Fruit fly (Drosophila melanogaster) whole organism, adult: Measurements from ENCODE around the gene bero.

Experiments used
- CG11617 ChIP-seq: fragments of 200-800 bp; sonication (Bioruptor generic); optimal IDR thresholded peaks from 2 replicates; lab custom pipeline; 2017; ENCODE audit warnings: mild to moderate bottlenecking, missing biosample characterization, missing genetic modification reagents, missing genetic modification characterization
- CG12768 ChIP-seq: fragments of 200-800 bp; sonication (Bioruptor generic); optimal IDR thresholded peaks from 2 replicates; lab custom pipeline; 2017; ENCODE audit warnings: missing biosample characterization, missing genetic modification characterization, mild to moderate bottlenecking, moderate library complexity, missing genetic modification reagents
- CG14711 ChIP-seq: fragments of 200-800 bp; sonication (Bioruptor generic); optimal IDR thresholded peaks from 2 replicates; lab custom pipeline; 2018; ENCODE audit warnings: missing biosample characterization, mild to moderate bottlenecking, missing genetic modification characterization, moderate library complexity
- CG1620 ChIP-seq: fragments of 200-800 bp; sonication (Bioruptor generic); optimal IDR thresholded peaks from 2 replicates; lab custom pipeline; 2016; ENCODE audit warnings: missing biosample characterization, missing genetic modification characterization
- CG33017 ChIP-seq: fragments of 200-800 bp; sonication (Bioruptor generic); optimal IDR thresholded peaks from 2 replicates; lab custom pipeline; 2018; ENCODE audit warnings: missing biosample characterization, mild to moderate bottlenecking, missing genetic modification characterization, moderate library complexity
- CG5204 ChIP-seq: fragments of 200-800 bp; sonication (Bioruptor generic); optimal IDR thresholded peaks from 2 replicates; lab custom pipeline; 2016; ENCODE audit warnings: missing biosample characterization, missing genetic modification characterization
- CG7045 ChIP-seq: fragments of 200-800 bp; sonication (Bioruptor generic); optimal IDR thresholded peaks from 2 replicates; lab custom pipeline; 2017; ENCODE audit warnings: missing biosample characterization, mild to moderate bottlenecking, missing genetic modification characterization
- CG7101 ChIP-seq: fragments of 200-800 bp; sonication (Bioruptor generic); optimal IDR thresholded peaks from 2 replicates; lab custom pipeline; 2018; ENCODE audit warnings: missing biosample characterization, mild to moderate bottlenecking, missing genetic modification characterization, moderate library complexity
- Clk ChIP-seq: fragments of 200-800 bp; sonication (Bioruptor generic); optimal IDR thresholded peaks from 2 replicates; lab custom pipeline; 2017; ENCODE audit warnings: missing biosample characterization, missing genetic modification characterization
- Crg-1 ChIP-seq: fragments of 200-800 bp; sonication (Bioruptor generic); optimal IDR thresholded peaks from 2 replicates; lab custom pipeline; 2016; ENCODE audit warnings: missing biosample characterization, missing genetic modification characterization
- Hr96 ChIP-seq: fragments of 200-800 bp; sonication (Bioruptor generic); optimal IDR thresholded peaks from 2 replicates; lab custom pipeline; 2016; ENCODE audit warnings: missing biosample characterization, missing genetic modification characterization
- Mnt ChIP-seq: fragments of 200-800 bp; sonication (Bioruptor generic); optimal IDR thresholded peaks from 2 replicates; lab custom pipeline; 2016; ENCODE audit warnings: missing biosample characterization, mild to moderate bottlenecking, missing genetic modification characterization
- bab1 ChIP-seq: fragments of 200-800 bp; sonication (Bioruptor generic); optimal IDR thresholded peaks from 3 replicates; lab custom pipeline; 2019; ENCODE audit warnings: missing biosample characterization, mild to moderate bottlenecking, missing genetic modification characterization, moderate library complexity
- cic ChIP-seq: fragments of 200-800 bp; sonication (Bioruptor generic); optimal IDR thresholded peaks from 2 replicates; lab custom pipeline; 2017; ENCODE audit warnings: missing biosample characterization, mild to moderate bottlenecking, missing genetic modification characterization, moderate library complexity
- cnc ChIP-seq, 2 experiments: fragments of >200 bp; optimal IDR thresholded peaks; 2 replicates each; lab custom pipeline; 2017
- kay ChIP-seq: fragments of 200-800 bp; sonication (Bioruptor generic); peaks from one replicate; lab custom pipeline; 2016; ENCODE audit warnings: missing biosample characterization, missing genetic modification characterization, borderline replicate concordance
- ovo ChIP-seq: fragments of 200-800 bp; sonication (Bioruptor generic); optimal IDR thresholded peaks from 2 replicates; lab custom pipeline; 2016; ENCODE audit warnings: missing biosample characterization, missing genetic modification characterization
- pad ChIP-seq: fragments of 200-800 bp; sonication (Bioruptor generic); optimal IDR thresholded peaks from 3 replicates; lab custom pipeline; 2017; ENCODE audit warnings: missing biosample characterization, missing genetic modification characterization, mild to moderate bottlenecking, moderate library complexity, missing genetic modification reagents
- tj ChIP-seq: fragments of 200-800 bp; sonication (Bioruptor generic); optimal IDR thresholded peaks from 3 replicates; lab custom pipeline; 2017; ENCODE audit warnings: missing biosample characterization, mild to moderate bottlenecking, missing genetic modification characterization, moderate library complexity
- toe ChIP-seq: fragments of 200-800 bp; sonication (Bioruptor generic); optimal IDR thresholded peaks from 2 replicates; lab custom pipeline; 2016; ENCODE audit warnings: missing biosample characterization, missing genetic modification characterization

bero gene

DNA sequence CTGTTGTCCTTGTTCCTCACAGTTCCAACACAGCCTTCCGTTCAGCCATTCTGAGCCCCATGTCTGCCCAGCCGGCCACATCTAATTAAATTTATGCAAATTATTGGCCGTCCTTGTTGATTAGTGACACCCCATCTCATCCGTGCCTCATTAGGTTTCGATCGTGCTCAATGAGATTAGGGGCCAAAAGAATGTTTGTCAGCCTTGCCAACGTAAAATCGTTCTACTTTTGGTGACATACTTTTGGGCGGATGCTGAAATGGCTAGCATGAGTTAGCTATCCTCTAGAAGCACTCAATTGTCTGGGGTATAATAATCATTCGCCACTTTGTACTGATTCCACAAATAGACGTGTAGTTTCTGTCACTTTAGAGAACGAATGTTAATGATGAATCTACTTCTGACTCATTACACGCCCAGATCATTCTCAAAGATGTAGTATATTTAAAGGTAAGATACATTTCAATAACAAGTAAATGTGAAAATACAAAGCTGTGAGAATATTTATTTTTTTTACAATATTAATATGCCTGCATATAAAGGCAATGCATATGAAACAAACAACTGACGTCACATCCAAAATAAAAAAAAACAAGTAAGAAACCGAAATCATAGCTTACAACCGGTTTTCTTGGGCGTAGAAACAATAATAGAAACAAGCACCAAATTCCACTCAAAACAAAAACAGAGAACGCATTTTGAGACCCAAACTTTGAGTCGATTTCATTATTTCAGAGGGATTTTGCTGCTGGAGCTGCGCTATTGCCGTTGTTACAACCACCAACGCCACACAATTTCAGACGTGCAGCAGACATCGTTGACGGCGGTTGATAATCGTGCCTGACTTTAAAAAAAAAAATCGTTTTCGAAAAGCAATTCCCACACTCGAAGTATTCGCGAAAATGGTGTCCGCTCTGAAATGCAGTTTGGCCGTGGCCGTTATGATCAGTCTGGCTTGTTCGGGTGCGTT lies at the start of gene bero:
TSS of gene bero (plus strand) at position 325 of the 970 bp plus-strand sequence.
- TF ChIP-seq cnc (optimal IDR thresholded peaks at IDR 0.05; lab: Kevin White, UChicago) (peak; percentile 53 to 70), Clk (GFP tag; lab: Kevin White, UChicago) (no peak), kay (peak; percentile 96)

DNA sequence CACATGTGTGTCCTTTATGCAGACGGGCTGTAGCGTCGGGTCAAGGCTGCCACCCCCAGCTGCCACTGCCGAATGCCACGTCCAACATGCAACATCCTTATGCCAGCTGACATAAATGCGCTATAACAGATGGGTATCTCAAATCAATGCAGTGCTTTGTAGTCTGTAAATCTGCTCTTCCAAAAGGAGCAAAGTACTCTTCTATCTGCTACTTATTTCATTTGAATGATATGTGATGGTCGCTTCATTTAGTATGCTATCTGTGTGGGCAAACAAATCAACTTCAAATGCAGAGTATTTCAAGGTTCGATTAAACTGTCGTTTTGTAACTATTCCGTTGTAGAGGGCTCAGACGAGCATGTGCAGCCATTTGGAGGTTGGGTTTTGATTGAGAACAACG lies 49.3 kb upstream of the bero start:
- TF ChIP-seq Mnt (GFP tag; lab: Kevin White, UChicago), result no peak
- peak; percentile 80 for TF ChIP-seq CG12768 (GFP tag; lab: Kevin White, UChicago)
- TF ChIP-seq CG33017 (tag; lab: Kevin White, UChicago), result peak; percentile 33
- no peak for TF ChIP-seq tj (GFP tag; lab: Kevin White, UChicago)
- no peak for TF ChIP-seq pad (GFP tag; lab: Kevin White, UChicago)
- TF ChIP-seq cic (GFP tag; lab: Kevin White, UChicago), result no peak
- TF ChIP-seq CG14711, result peak; percentile 55
- peak; percentile 22 for TF ChIP-seq CG7101 (tag; lab: Kevin White, UChicago)

DNA sequence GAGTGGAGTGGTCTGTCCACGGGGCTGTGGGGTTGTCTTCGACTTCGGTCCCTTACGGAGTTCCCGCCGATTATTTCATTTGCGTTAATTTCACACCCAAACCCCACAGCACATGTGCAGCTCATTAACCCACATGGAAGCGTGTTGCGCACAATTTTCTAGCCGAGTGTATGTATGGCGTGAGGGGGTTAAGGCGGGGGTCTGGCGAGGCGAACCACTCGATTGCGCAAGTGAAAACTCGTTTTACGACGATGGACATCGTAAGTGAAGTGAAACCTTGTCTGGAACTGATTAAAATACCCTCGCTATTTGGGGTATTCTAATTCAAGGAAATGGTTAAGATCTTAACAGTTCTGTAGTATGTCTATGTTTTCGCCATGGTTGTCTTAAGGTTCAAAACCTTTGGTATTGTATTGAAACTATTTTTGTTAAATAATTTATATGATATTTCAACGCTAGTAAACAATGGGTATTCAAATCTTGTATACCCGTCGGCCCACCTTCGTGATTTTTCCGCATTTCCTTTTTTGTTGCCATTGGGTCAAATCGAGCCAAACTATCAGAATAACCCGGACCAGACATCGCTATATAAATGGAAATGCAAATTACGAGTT lies 47.3 kb upstream of the bero start:
- TF ChIP-seq Mnt (GFP tag; lab: Kevin White, UChicago) (peak; percentile 13), tj (GFP tag; lab: Kevin White, UChicago) (no peak), CG33017 (tag; lab: Kevin White, UChicago) (peak; percentile 6), CG12768 (GFP tag; lab: Kevin White, UChicago) (no peak)

DNA sequence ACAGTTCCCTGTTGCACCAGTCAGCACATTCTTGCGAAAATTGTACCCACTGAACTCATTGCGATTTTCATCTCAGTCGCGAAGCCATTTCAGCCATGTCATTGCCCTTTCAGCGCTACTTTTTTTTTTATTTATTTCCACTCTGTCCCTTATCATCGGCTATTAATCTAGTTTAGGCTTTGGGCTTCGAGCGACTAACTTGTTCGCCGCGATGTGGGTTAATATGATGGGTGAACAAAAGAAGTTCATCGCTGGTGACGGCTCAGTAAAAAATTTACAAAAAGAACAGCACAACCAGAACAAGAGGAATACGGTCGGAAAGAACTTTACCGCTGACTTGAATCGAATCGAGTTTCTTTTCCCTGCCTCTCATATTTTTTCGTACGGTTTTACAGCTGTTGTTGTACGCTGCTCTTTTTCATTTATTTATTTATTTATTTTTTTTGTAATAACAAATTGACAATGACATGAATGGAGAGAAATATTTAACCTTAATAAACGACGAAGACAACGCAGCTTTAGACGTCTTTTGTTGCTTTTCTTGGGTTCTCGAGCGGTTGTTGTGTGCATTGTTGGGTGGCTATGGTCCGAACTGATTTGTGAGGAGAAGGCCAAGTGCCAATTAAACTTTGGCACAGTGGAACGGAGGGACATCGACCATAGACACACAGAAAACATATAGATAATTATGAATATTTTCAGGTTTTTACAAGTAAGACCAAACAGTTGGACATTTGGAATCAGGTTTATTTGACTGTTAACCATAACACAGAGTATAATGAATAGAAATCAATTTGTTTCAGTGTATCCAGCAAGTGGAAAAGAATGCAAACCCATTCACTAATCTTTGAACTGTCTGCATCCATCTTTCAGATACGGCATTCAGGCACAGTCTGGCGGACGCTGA lies 46.0 kb upstream of the bero start:
- TF ChIP-seq CG7045 (GFP tag; lab: Kevin White, UChicago) (no peak), kay (peak; percentile 27), CG11617 (GFP tag; lab: Kevin White, UChicago) (no peak), tj (GFP tag; lab: Kevin White, UChicago) (peak; percentile 37)

DNA sequence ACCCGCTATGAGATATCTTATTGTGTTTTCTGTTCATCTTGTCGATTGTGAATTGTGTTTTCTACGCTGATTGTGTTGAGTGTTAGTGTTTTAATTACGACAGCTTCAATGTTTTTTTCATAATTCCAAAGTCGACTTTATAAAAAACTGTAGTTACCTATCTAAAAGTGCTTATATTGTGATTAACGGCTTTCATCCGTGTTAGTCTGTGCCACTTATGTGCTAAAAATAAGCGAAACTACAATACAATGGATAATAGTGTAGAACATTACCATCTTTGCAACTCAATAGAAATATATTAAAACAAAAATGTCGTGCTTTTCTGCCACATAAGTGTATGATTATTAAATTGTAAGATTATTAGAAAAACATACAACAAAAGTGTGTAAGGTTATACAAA lies 42.4 kb upstream of the bero start, which contains the start of gene CG33322:
TSS of gene CG33322 (minus strand) at position 101 of the 400 bp plus-strand sequence.
- TF ChIP-seq pad (GFP tag; lab: Kevin White, UChicago) (no peak), Mnt (GFP tag; lab: Kevin White, UChicago) (no peak), Clk (GFP tag; lab: Kevin White, UChicago) (no peak), cic (GFP tag; lab: Kevin White, UChicago) (no peak), CG11617 (GFP tag; lab: Kevin White, UChicago) (no peak), CG5204 (no peak), bab1 (GFP tag; lab: Kevin White, UChicago) (no peak), CG7101 (tag; lab: Kevin White, UChicago) (no peak), CG33017 (tag; lab: Kevin White, UChicago) (no peak), cnc (optimal IDR thresholded peaks at IDR 0.05; lab: Kevin White, UChicago) (no peak), toe (GFP tag; lab: Kevin White, UChicago) (no peak), CG14711 (no peak), Crg-1 (GFP tag; lab: Kevin White, UChicago) (no peak), CG12768 (GFP tag; lab: Kevin White, UChicago) (no peak)

DNA sequence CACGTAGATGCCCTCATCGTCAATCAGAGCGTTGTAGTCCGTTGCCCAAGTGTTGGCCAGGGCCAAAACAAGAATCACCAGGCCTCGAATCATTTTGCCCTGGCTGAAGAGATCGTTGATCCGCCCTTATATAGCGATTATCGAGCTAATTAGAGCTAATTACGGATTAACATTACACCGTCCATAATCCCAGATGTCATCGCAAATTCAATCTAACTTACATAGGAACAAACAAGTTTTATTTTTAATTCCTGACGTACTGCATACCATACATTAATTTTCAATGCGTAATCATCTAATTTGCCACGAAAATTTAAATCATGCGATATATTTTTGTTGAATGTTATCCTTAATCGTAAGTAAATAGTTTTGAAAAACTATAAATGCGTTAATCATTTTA lies 41.3 kb upstream of the bero start, which contains the start of gene CheB38b:
TSS of gene CheB38b (minus strand) at position 101 of the 400 bp plus-strand sequence.
- no peak for TF ChIP-seq tj (GFP tag; lab: Kevin White, UChicago)
- TF ChIP-seq CG12768 (GFP tag; lab: Kevin White, UChicago), result no peak
- no peak for TF ChIP-seq pad (GFP tag; lab: Kevin White, UChicago)
- no peak for TF ChIP-seq Crg-1 (GFP tag; lab: Kevin White, UChicago)
- TF ChIP-seq Clk (GFP tag; lab: Kevin White, UChicago), result no peak
- TF ChIP-seq cnc (optimal IDR thresholded peaks at IDR 0.05; lab: Kevin White, UChicago), result no peak
- TF ChIP-seq toe (GFP tag; lab: Kevin White, UChicago), result no peak
- TF ChIP-seq CG1620 (GFP tag; lab: Kevin White, UChicago), result no peak
- no peak for TF ChIP-seq CG7101 (tag; lab: Kevin White, UChicago)
- no peak for TF ChIP-seq Mnt (GFP tag; lab: Kevin White, UChicago)
- TF ChIP-seq cic (GFP tag; lab: Kevin White, UChicago), result no peak
- no peak for TF ChIP-seq CG14711
- no peak for TF ChIP-seq CG5204
- TF ChIP-seq kay, result no peak
- TF ChIP-seq CG11617 (GFP tag; lab: Kevin White, UChicago), result no peak
- no peak for TF ChIP-seq CG7045 (GFP tag; lab: Kevin White, UChicago)
- TF ChIP-seq ovo, result no peak
- TF ChIP-seq Hr96 (GFP tag; lab: Kevin White, UChicago), result no peak
- TF ChIP-seq bab1 (GFP tag; lab: Kevin White, UChicago), result no peak
- no peak for TF ChIP-seq CG33017 (tag; lab: Kevin White, UChicago)
